Worm (Caenorhabditis elegans): ENCODE results near the gene C33G3.6.
A peak's percentile ranks its signal among the peaks of the same experiment; 100 is the strongest.

Gene C33G3.6

DNA sequence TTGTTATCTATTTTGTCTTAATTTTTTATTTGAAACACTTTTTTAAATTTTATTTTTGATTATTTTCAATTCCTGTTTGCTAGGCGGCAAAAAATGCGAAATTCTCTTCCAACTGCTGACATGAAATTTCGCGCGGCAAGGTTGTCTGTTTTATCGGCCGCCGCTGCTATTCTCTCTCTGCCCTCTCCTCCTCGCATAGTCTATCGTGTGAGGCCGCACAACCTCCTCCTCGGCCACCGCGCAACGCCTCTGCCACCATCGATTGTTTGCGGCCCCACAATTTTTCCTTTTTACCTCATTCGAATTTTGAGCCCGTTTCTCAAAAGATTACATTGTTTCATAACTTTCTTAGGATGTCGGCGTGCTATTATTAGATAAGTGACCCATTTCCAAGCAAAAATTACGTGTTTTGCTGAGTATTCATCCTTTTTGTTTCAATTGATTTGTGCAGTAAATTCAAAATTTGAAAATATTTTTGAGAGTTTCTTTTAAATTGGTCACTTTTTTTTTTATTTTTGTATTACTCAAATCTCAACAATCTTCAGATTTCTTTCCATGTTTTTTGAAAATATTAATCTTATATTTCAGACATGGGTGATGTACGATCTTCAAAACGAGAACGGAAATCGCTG, 43.3 kb upstream of the C33G3.6 start, which contains the start of gene F28H6.4:
F28H6.4 (plus strand) TSS at position 582 of the 632 bp plus-strand sequence.
- peak; percentile 80; the same call in 1 of the 2 replicates for TF ChIP-seq hmg-1.2 (GFP tag; IDR thresholded peaks at IDR 0.05)
- no peak for TF ChIP-seq ztf-26 (tag; optimal IDR thresholded peaks at IDR 0.05)
- no peak for TF ChIP-seq F55B11.4 (tag; optimal IDR thresholded peaks at IDR 0.05; ENCODE audit: borderline replicate concordance, insufficient read depth)
- TF ChIP-seq efl-1 (GFP tag; optimal IDR thresholded peaks at IDR 0.05): peak; percentile 42
- TF ChIP-seq Y56A3A.18 (GFP tag; IDR thresholded peaks at IDR 0.05): no peak
- 0 out of 2 replicates have a peak, but pooled peaks have one; percentile 26 for TF ChIP-seq madf-6 (GFP tag; IDR thresholded peaks at IDR 0.05)
- peak; percentile 92 for TF ChIP-seq zfh-2 (GFP tag; conservative IDR thresholded peaks at IDR 0.05)
- TF ChIP-seq B0035.1 (tag; optimal IDR thresholded peaks at IDR 0.05): no peak
- TF ChIP-seq dox-1 (GFP tag; IDR thresholded peaks at IDR 0.05): peak; percentile 65
- no peak for TF ChIP-seq madf-3 (GFP tag; IDR thresholded peaks at IDR 0.05)
- TF ChIP-seq lir-1 (GFP tag; conservative IDR thresholded peaks at IDR 0.05): no peak
- peak; percentile 10 for TF ChIP-seq attf-5 (GFP tag; optimal IDR thresholded peaks at IDR 0.05)
- no peak for TF ChIP-seq T26A5.8 (tag; optimal IDR thresholded peaks at IDR 0.05)
- peak; percentile 25 for TF ChIP-seq madf-10 (tag; optimal IDR thresholded peaks at IDR 0.05)
- TF ChIP-seq F49E8.2 (tag; optimal IDR thresholded peaks at IDR 0.05; ENCODE audit: insufficient read depth): no peak
- peak; percentile 37 for TF ChIP-seq nhr-80 (tag; optimal IDR thresholded peaks at IDR 0.05)
- TF ChIP-seq snpc-3.4 (tag; optimal IDR thresholded peaks at IDR 0.05): no peak
- no peak for TF ChIP-seq F52B5.7 (tag; optimal IDR thresholded peaks at IDR 0.05)

DNA sequence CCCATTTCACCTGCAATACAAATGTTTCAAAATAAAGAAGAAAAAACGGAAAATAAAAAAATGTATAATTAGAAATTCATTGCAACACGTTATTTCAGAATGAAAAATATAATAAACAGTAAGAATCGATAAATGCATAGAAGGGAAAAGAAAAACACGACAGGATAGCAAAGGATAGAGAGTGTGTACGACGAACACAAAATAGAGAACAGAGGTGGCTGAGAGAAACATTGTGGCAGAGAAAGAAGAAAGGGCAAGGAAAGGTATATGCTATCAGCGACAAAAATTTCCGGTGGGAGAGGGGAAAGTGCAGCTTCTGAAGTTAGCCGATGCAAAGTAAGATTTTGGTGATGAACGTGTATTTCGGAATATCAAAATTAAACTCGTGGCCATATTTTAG, 41.7 kb upstream of the C33G3.6 start, which contains the start of gene F28H6.6:
F28H6.6 (minus strand) TSS at position 10 of the 400 bp plus-strand sequence.
- TF ChIP-seq ama-1 (optimal IDR thresholded peaks at IDR 0.05) (no peak), ama-1 (GFP tag; optimal IDR thresholded peaks at IDR 0.05) (no peak), snpc-1.3 (tag; optimal IDR thresholded peaks at IDR 0.05; ENCODE audit: insufficient read depth) (no peak), egl-18 (GFP tag; IDR thresholded peaks at IDR 0.05) (no peak), hmg-1.2 (GFP tag; IDR thresholded peaks at IDR 0.05) (peak; percentile 12; the same call in 1 of the 2 replicates)

DNA sequence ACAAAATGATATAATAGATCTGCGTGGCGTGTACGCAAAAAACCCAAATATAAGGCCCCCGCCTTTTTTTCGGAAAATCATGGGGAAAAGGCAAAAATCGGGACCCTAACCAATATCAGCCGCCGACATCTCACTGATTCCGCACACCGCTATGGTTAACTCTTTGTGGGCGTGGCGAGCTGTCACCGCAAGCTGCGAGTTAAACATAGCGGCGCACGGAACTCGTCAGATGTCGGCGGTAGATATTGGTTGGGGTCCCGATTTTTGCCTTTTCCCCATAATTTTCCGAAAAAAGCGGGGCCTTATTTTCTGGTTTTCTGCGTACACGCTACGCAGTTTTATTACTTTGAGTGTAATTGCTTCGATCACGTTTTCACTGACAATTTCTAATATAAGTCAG, 34.6 kb upstream of the C33G3.6 start:
- TF ChIP-seq hmg-1.2 (GFP tag; IDR thresholded peaks at IDR 0.05) (peak; percentile 6; the same call in 1 of the 2 replicates), akir-1 (GFP tag; optimal IDR thresholded peaks at IDR 0.05) (no peak), ekl-4 (GFP tag; IDR thresholded peaks at IDR 0.05) (no peak), egl-18 (GFP tag; IDR thresholded peaks at IDR 0.05) (no peak), athp-1 (tag; optimal IDR thresholded peaks at IDR 0.05) (no peak), lsl-1 (GFP tag; optimal IDR thresholded peaks at IDR 0.05) (no peak), lin-35 (GFP tag; optimal IDR thresholded peaks at IDR 0.05) (no peak), rpc-1 (optimal IDR thresholded peaks at IDR 0.05) (no peak), rpc-1 (tag; optimal IDR thresholded peaks at IDR 0.05) (no peak), snpc-4 (GFP tag; optimal IDR thresholded peaks at IDR 0.05) (no peak), snpc-4 (tag; optimal IDR thresholded peaks at IDR 0.05) (peak in 1 of 4 experiments; percentile 65)

DNA sequence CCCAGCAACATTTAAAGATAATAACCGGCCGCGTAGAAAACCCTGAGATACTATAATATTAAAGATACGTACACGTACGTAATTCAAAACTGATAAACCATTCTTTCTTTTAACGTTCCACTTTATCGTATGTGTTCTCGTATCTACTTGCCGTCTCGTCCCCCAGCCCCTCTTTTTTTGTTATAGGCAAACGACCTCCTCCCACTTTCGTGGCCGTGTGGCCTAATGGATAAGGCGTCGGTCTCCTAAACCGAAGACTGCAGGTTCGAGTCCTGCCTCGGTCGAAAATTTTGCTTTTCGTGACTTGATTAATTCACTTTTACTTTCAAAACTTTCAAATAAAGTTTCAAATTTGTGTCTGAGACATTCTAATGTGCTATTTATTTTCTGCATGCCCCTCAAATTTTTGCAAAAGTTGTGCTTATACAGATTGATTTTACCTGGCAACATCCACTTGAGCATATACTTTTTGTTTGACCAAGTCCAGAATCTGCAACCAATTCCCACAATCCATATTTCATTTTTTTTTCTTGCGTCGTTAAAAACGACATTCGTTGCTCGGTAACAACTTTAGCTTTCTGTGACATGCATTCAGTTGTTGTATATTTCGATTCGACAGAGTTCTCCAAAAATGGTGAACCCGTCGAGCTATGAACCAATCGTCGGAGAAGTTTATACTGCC, 31.5 kb upstream of the C33G3.6 start, which contains the start of gene F28H6.7:
F28H6.7 (plus strand) TSS at position 632 of the 682 bp plus-strand sequence.
- TF ChIP-seq F39B2.1 (GFP tag; IDR thresholded peaks at IDR 0.05) (no peak), ZK185.1 (tag; optimal IDR thresholded peaks at IDR 0.05; ENCODE audit: poor library complexity, severe bottlenecking) (no peak), ceh-40 (GFP tag; IDR thresholded peaks at IDR 0.05) (0 out of 2 replicates have a peak, but pooled peaks have one; percentile 73), Y79H2A.3 (GFP tag; conservative IDR thresholded peaks at IDR 0.05) (no peak), ceh-100 (GFP tag; IDR thresholded peaks at IDR 0.05) (no peak), rpc-1 (optimal IDR thresholded peaks at IDR 0.05) (peak; percentile 84), rpc-1 (tag; optimal IDR thresholded peaks at IDR 0.05) (peak; percentile 85), lin-54 (GFP tag; optimal IDR thresholded peaks at IDR 0.05) (no peak), ceh-91 (GFP tag; IDR thresholded peaks at IDR 0.05) (no peak), madf-3 (GFP tag; IDR thresholded peaks at IDR 0.05) (peak; percentile 68; the same call in 1 of the 2 replicates), attf-6 (GFP tag; IDR thresholded peaks at IDR 0.05) (0 out of 2 replicates have a peak, but pooled peaks have one; percentile 45), dox-1 (GFP tag; IDR thresholded peaks at IDR 0.05) (no peak; the same call in 1 of the 2 replicates), unc-130 (GFP tag; optimal IDR thresholded peaks at IDR 0.05) (peak; percentile 32), cebp-2 (GFP tag; IDR thresholded peaks at IDR 0.05) (no peak), nhr-27 (tag; optimal IDR thresholded peaks at IDR 0.05) (peak; percentile 48), efl-1 (GFP tag; optimal IDR thresholded peaks at IDR 0.05) (no peak)
